Worm (Caenorhabditis elegans) whole organism, midembryonic: Measurements from ENCODE around the gene sru-11.

ENCODE experiments used
- T22C8.4 ChIP-seq: fragments of 200-800 bp; sonication (Bioruptor generic); IDR thresholded peaks from 2 replicates; pipeline ENCODE4 v1.3.6; 2022; ENCODE audit warnings: missing genetic modification characterization, missing compliant biosample characterization
- cog-1 ChIP-seq: sonication (generic microtip); optimal IDR thresholded peaks from 2 replicates; lab custom pipeline; 2016; ENCODE audit warnings: missing genetic modification characterization, missing compliant biosample characterization
- flt-1 ChIP-seq: fragments of 200-800 bp; sonication (Bioruptor generic); IDR thresholded peaks from 2 replicates; pipeline ENCODE4 v1.3.6; 2022; ENCODE audit warnings: missing genetic modification characterization, missing compliant biosample characterization
- klf-2 ChIP-seq: fragments of 200-800 bp; sonication (Bioruptor generic); conservative IDR thresholded peaks from 2 replicates; pipeline ENCODE4 v1.3.6; 2022; ENCODE audit warnings: missing genetic modification reagents, missing genetic modification characterization, missing compliant biosample characterization
- med-1 ChIP-seq: sonication (generic microtip); optimal IDR thresholded peaks from 2 replicates; lab custom pipeline; 2017; ENCODE audit warnings: missing genetic modification characterization, mild to moderate bottlenecking, missing compliant biosample characterization, antibody characterized with exemption, missing genetic modification reagents; ENCODE audit not compliant: insufficient read depth
- ref-1 ChIP-seq: fragments of 200-800 bp; sonication (Bioruptor generic); conservative IDR thresholded peaks from 2 replicates; pipeline ENCODE4 v1.3.6; 2022; ENCODE audit warnings: missing genetic modification reagents, missing genetic modification characterization, missing compliant biosample characterization
- tab-1 ChIP-seq: fragments of 200-800 bp; sonication (Bioruptor generic); IDR thresholded peaks from 2 replicates; pipeline ENCODE4 v1.3.6; 2022; ENCODE audit warnings: missing genetic modification characterization, missing compliant biosample characterization
- ztf-23 ChIP-seq: fragments of 200-800 bp; sonication (Bioruptor generic); IDR thresholded peaks from 2 replicates; pipeline ENCODE4 v1.3.6; 2022; ENCODE audit warnings: missing genetic modification reagents, missing genetic modification characterization, missing compliant biosample characterization
- ztf-29 ChIP-seq: fragments of 200-800 bp; sonication (Bioruptor generic); IDR thresholded peaks from 2 replicates; pipeline ENCODE4 v1.3.6; 2022; ENCODE audit warnings: missing genetic modification reagents, missing genetic modification characterization, missing compliant biosample characterization

DNA sequence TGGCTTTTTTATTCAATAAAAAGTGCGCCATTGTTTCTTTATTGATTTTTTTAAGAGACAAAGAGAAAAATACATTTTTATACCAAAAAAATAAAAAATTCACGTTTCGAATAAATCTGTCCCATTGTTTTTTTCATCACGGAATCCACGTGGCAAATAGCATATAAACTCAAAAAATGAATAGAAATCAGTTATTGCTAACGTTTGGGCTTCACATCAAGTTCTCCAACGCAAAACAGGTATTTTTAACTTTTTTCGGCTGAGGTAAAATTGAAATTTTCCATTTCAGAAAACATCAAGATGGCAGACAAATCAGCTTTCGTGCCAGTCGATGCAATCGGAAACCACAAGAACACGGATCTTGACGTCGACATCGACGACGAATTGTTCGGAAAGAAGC is 8.6 kb downstream of the sru-11 start, which contains the start of gene Y45F10B.3:
- TF ChIP-seq cog-1 (tag; lab: Kevin White, UChicago), result no peak
- no peak for TF ChIP-seq flt-1 (GFP tag; lab: Robert Waterston, UW)
- TF ChIP-seq ztf-29, result no peak
- no peak for TF ChIP-seq ztf-23
- TF ChIP-seq tab-1 (GFP tag; lab: Robert Waterston, UW), result no peak
- TF ChIP-seq med-1, result no peak
- no peak for TF ChIP-seq ref-1 (GFP tag; lab: Robert Waterston, UW)
- TF ChIP-seq klf-2 (GFP tag; lab: Robert Waterston, UW), result no peak
- no peak for TF ChIP-seq T22C8.4 (GFP tag; lab: Robert Waterston, UW)
